Worm (Caenorhabditis elegans) whole organism, L4/young adult: Measurements from ENCODE around the gene tat-4.

ENCODE experiments used
- W03F9.2 ChIP-seq: fragments of 150-350 bp; optimal IDR thresholded peaks from 2 replicates; lab custom pipeline; 2014; ENCODE audit warnings: missing biosample characterization, missing genetic modification characterization
- dao-5 ChIP-seq: sonication (generic microtip); optimal IDR thresholded peaks from 2 replicates; lab custom pipeline; 2016; ENCODE audit warnings: missing genotype, missing genetic modification characterization, moderate library complexity, missing compliant biosample characterization
- him-1 ChIP-seq: sonication (generic microtip); optimal IDR thresholded peaks from 2 replicates; lab custom pipeline; 2016; ENCODE audit warnings: missing genotype, missing genetic modification reagents, missing genetic modification characterization, missing compliant biosample characterization

DNA sequence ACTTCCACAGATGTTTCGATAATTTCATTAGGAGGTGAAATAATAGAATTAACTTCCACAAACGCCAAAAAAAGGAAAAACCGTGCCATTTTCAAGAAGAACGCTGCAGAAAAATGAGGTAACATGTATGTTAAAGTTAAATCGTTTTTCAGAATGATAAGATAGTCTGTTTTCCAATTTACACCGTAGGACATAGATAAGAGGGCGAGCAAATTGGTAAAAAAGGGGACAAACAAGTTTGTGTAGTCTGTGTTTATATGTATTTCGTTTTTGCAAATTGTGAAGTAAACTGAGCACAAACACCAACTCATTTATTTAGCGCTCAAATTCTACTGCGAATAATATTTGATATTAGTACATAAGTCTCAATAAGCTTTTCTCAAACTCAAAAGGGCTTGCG lies 15.8 kb upstream of the tat-4 start, which contains the start of gene F13H8.11:
- TF ChIP-seq him-1 (tag; lab: Kevin White, UChicago) (no peak), W03F9.2 (tag; lab: Kevin White, UChicago) (no peak), dao-5 (no peak)
